Worm (Caenorhabditis elegans) whole organism, late embryonic: ENCODE results near the gene best-6.

Experiments used
- C08G9.2 ChIP-seq: sonication (generic microtip); optimal IDR thresholded peaks from 2 replicates; lab custom pipeline; 2016; ENCODE audit warnings: mild to moderate bottlenecking, missing genetic modification characterization, moderate library complexity, missing compliant biosample characterization
- C38D4.7 ChIP-seq: fragments of 200-800 bp; sonication (Bioruptor generic); optimal IDR thresholded peaks from 2 replicates; lab custom pipeline; 2018; ENCODE audit warnings: mild to moderate bottlenecking, missing genetic modification characterization, moderate library complexity, missing compliant biosample characterization
- K09A11.1 ChIP-seq: sonication (generic microtip); optimal IDR thresholded peaks from 2 replicates; lab custom pipeline; 2017; ENCODE audit warnings: antibody characterized with exemption, mild to moderate bottlenecking, missing genetic modification characterization, missing compliant biosample characterization; ENCODE audit not compliant: insufficient read depth
- T23F11.4 ChIP-seq: fragments of 200-800 bp; sonication (Bioruptor generic); optimal IDR thresholded peaks from 2 replicates; lab custom pipeline; 2018; ENCODE audit warnings: mild to moderate bottlenecking, missing genetic modification characterization, missing compliant biosample characterization
- Y22D7AL.16 ChIP-seq: sonication (generic microtip); optimal IDR thresholded peaks from 2 replicates; lab custom pipeline; 2016; ENCODE audit warnings: missing genetic modification characterization, missing compliant biosample characterization
- ceh-14 ChIP-seq: sonication (generic microtip); optimal IDR thresholded peaks from 2 replicates; lab custom pipeline; 2016; ENCODE audit warnings: missing genotype, missing genetic modification characterization, missing compliant biosample characterization
- ceh-19 ChIP-seq: fragments of 200-800 bp; sonication (Bioruptor generic); optimal IDR thresholded peaks from 2 replicates; lab custom pipeline; 2018; ENCODE audit warnings: mild to moderate bottlenecking, missing genetic modification characterization, missing compliant biosample characterization
- ceh-2 ChIP-seq: sonication (generic microtip); optimal IDR thresholded peaks from 2 replicates; lab custom pipeline; 2016; ENCODE audit warnings: missing genotype, missing genetic modification characterization, missing compliant biosample characterization
- ceh-24 ChIP-seq: sonication (generic microtip); optimal IDR thresholded peaks from 2 replicates; lab custom pipeline; 2016; ENCODE audit warnings: mild to moderate bottlenecking, missing genetic modification characterization, missing compliant biosample characterization
- ceh-30 ChIP-seq: fragments of 150-350 bp; optimal IDR thresholded peaks from 2 replicates; lab custom pipeline; 2014; ENCODE audit warnings: missing biosample characterization, missing genetic modification characterization
- ceh-31 ChIP-seq: sonication (generic microtip); optimal IDR thresholded peaks from 2 replicates; lab custom pipeline; 2016; ENCODE audit warnings: missing genetic modification characterization, missing compliant biosample characterization
- ceh-45 ChIP-seq: fragments of 200-800 bp; sonication (Bioruptor generic); IDR thresholded peaks from 2 replicates; pipeline ENCODE4 v1.3.6; 2022; ENCODE audit warnings: missing genetic modification reagents, missing genetic modification characterization, missing compliant biosample characterization
- ceh-9 ChIP-seq: sonication (generic microtip); optimal IDR thresholded peaks from 2 replicates; lab custom pipeline; 2016; ENCODE audit warnings: mild to moderate bottlenecking, missing genetic modification characterization, inconsistent platforms, missing compliant biosample characterization
- che-1 ChIP-seq: sonication (generic microtip); optimal IDR thresholded peaks from 2 replicates; lab custom pipeline; 2016; ENCODE audit warnings: mild to moderate bottlenecking, missing genetic modification characterization, missing compliant biosample characterization
- dmd-4 ChIP-seq: sonication (generic microtip); optimal IDR thresholded peaks from 2 replicates; lab custom pipeline; 2016; ENCODE audit warnings: borderline replicate concordance, missing genetic modification characterization, missing compliant biosample characterization
- dve-1 ChIP-seq: sonication (generic microtip); optimal IDR thresholded peaks from 2 replicates; lab custom pipeline; 2017; ENCODE audit warnings: antibody characterized with exemption, mild to moderate bottlenecking, missing genetic modification characterization, missing compliant biosample characterization
- elt-2 ChIP-seq: sonication (generic microtip); optimal IDR thresholded peaks from 2 replicates; lab custom pipeline; 2016; ENCODE audit warnings: missing genetic modification reagents, missing genetic modification characterization, missing compliant biosample characterization
- elt-4 ChIP-seq: sonication (generic microtip); optimal IDR thresholded peaks from 2 replicates; lab custom pipeline; 2016; ENCODE audit warnings: missing genetic modification characterization, missing compliant biosample characterization
- eyg-1 ChIP-seq: sonication (generic microtip); optimal IDR thresholded peaks from 2 replicates; lab custom pipeline; 2016; ENCODE audit warnings: missing genotype, missing genetic modification characterization, missing compliant biosample characterization
- fax-1 ChIP-seq: sonication (generic microtip); optimal IDR thresholded peaks from 2 replicates; lab custom pipeline; 2016; ENCODE audit warnings: missing genotype, missing genetic modification characterization, missing compliant biosample characterization
- fkh-10 ChIP-seq: fragments of 150-350 bp; optimal IDR thresholded peaks from 2 replicates; lab custom pipeline; 2014; ENCODE audit warnings: missing biosample characterization, missing genetic modification reagents, missing genetic modification characterization
- hlh-13 ChIP-seq: fragments of 200-800 bp; sonication (Bioruptor generic); optimal IDR thresholded peaks from 2 replicates; lab custom pipeline; 2018; ENCODE audit warnings: mild to moderate bottlenecking, missing genetic modification characterization, missing compliant biosample characterization
- hlh-15 ChIP-seq: sonication (generic microtip); optimal IDR thresholded peaks from 2 replicates; lab custom pipeline; 2016; ENCODE audit warnings: missing genetic modification characterization, missing compliant biosample characterization
- hlh-6 ChIP-seq: sonication (generic microtip); optimal IDR thresholded peaks from 2 replicates; lab custom pipeline; 2016; ENCODE audit warnings: missing genotype, missing genetic modification characterization, missing compliant biosample characterization
- lim-6 ChIP-seq: sonication (generic microtip); optimal IDR thresholded peaks from 2 replicates; lab custom pipeline; 2016; ENCODE audit warnings: missing genetic modification characterization, missing compliant biosample characterization
- lin-11 ChIP-seq: fragments of 200-800 bp; sonication (Bioruptor generic); optimal IDR thresholded peaks from 2 replicates; lab custom pipeline; 2018; ENCODE audit warnings: mild to moderate bottlenecking, missing genetic modification characterization, missing compliant biosample characterization
- madf-2 ChIP-seq: sonication (generic microtip); optimal IDR thresholded peaks from 2 replicates; lab custom pipeline; 2017; ENCODE audit warnings: missing genetic modification characterization, missing compliant biosample characterization
- mec-3 ChIP-seq: sonication (generic microtip); optimal IDR thresholded peaks from 2 replicates; lab custom pipeline; 2016; ENCODE audit warnings: borderline replicate concordance, missing genetic modification characterization, missing compliant biosample characterization
- nhr-11 ChIP-seq: fragments of 150-350 bp; optimal IDR thresholded peaks from 2 replicates; lab custom pipeline; 2014; ENCODE audit warnings: missing biosample characterization, missing genetic modification characterization
- nhr-232 ChIP-seq: sonication (generic microtip); optimal IDR thresholded peaks from 2 replicates; lab custom pipeline; 2016; ENCODE audit warnings: missing genetic modification characterization, missing compliant biosample characterization
- npax-4 ChIP-seq: sonication (generic microtip); optimal IDR thresholded peaks from 2 replicates; lab custom pipeline; 2016; ENCODE audit warnings: missing genetic modification characterization, missing compliant biosample characterization
- odd-2 ChIP-seq: sonication (generic microtip); optimal IDR thresholded peaks from 2 replicates; lab custom pipeline; 2017; ENCODE audit warnings: antibody characterized with exemption, mild to moderate bottlenecking, missing genetic modification characterization, missing compliant biosample characterization
- pax-1 ChIP-seq: fragments of 150-350 bp; optimal IDR thresholded peaks from 2 replicates; lab custom pipeline; 2014; ENCODE audit warnings: missing biosample characterization, missing genetic modification characterization
- pha-2 ChIP-seq: sonication (generic microtip); optimal IDR thresholded peaks from 2 replicates; lab custom pipeline; 2017; ENCODE audit warnings: mild to moderate bottlenecking, missing genetic modification characterization, missing compliant biosample characterization
- pha-4 ChIP-seq: fragments of 150-350 bp; optimal IDR thresholded peaks from 2 replicates; lab custom pipeline; 2018; ENCODE audit warnings: missing biosample characterization, missing genetic modification reagents, missing genetic modification characterization
- rnt-1 ChIP-seq: sonication (generic microtip); optimal IDR thresholded peaks from 2 replicates; lab custom pipeline; 2016; ENCODE audit warnings: missing genetic modification characterization, missing compliant biosample characterization
- sox-2 ChIP-seq: fragments of 200-800 bp; sonication (Bioruptor generic); IDR thresholded peaks from 2 replicates; pipeline ENCODE4 v1.3.6; 2022; ENCODE audit warnings: missing genetic modification reagents, missing genetic modification characterization, missing compliant biosample characterization
- syd-9 ChIP-seq: sonication (generic microtip); optimal IDR thresholded peaks from 2 replicates; lab custom pipeline; 2016; ENCODE audit warnings: mild to moderate bottlenecking, missing genetic modification characterization, moderate library complexity, missing compliant biosample characterization
- tbx-2 ChIP-seq: sonication (generic microtip); optimal IDR thresholded peaks from 2 replicates; lab custom pipeline; 2016; ENCODE audit warnings: missing genetic modification characterization, missing compliant biosample characterization
- tbx-7 ChIP-seq: sonication (generic microtip); optimal IDR thresholded peaks from 2 replicates; lab custom pipeline; 2016; ENCODE audit warnings: missing genotype, missing genetic modification characterization, missing compliant biosample characterization
- ttx-3 ChIP-seq: sonication (generic microtip); optimal IDR thresholded peaks from 2 replicates; lab custom pipeline; 2016; ENCODE audit warnings: missing genetic modification reagents, missing genetic modification characterization, missing compliant biosample characterization
- unc-55 ChIP-seq: sonication (generic microtip); optimal IDR thresholded peaks from 2 replicates; lab custom pipeline; 2017; ENCODE audit warnings: missing biosample characterization, missing genetic modification reagents, missing genetic modification characterization
- unc-86 ChIP-seq: sonication (generic microtip); optimal IDR thresholded peaks from 2 replicates; lab custom pipeline; 2016; ENCODE audit warnings: missing genetic modification characterization, missing compliant biosample characterization
- zip-5 ChIP-seq: sonication (generic microtip); optimal IDR thresholded peaks from 2 replicates; lab custom pipeline; 2016; ENCODE audit warnings: missing genetic modification characterization, missing compliant biosample characterization

Gene best-6

ce11 chrIV:5038744-5039143 is 9.9 kb upstream of the best-6 start (continued):
- TF ChIP-seq Y22D7AL.16 (tag; lab: Kevin White, UChicago) (no peak), pha-4 (tag; lab: Kevin White, UChicago) (no peak), rnt-1 (tag; lab: Kevin White, UChicago) (no peak), fkh-10 (GFP tag; lab: Kevin White, UChicago) (no peak), lim-6 (tag; lab: Kevin White, UChicago) (no peak), dmd-4 (no peak), ceh-31 (tag; lab: Kevin White, UChicago) (no peak), ceh-19 (GFP tag; lab: Kevin White, UChicago) (no peak), nhr-11 (tag; lab: Kevin White, UChicago) (no peak), pha-2 (tag; lab: Kevin White, UChicago) (no peak), sox-2 (GFP tag; lab: Robert Waterston, UW) (no peak), odd-2 (tag; lab: Kevin White, UChicago) (no peak), fax-1 (tag; lab: Kevin White, UChicago) (no peak), npax-4 (tag; lab: Kevin White, UChicago) (no peak), syd-9 (tag; lab: Kevin White, UChicago) (no peak), tbx-7 (tag; lab: Kevin White, UChicago) (no peak), nhr-232 (tag; lab: Kevin White, UChicago) (peak; percentile 32), ceh-2 (tag; lab: Kevin White, UChicago) (no peak), C38D4.7 (GFP tag; lab: Kevin White, UChicago) (peak; percentile 26), elt-2 (tag; lab: Kevin White, UChicago) (no peak), hlh-13 (GFP tag; lab: Kevin White, UChicago) (no peak), ceh-24 (tag; lab: Kevin White, UChicago) (no peak), hlh-6 (no peak), unc-55 (GFP tag; lab: Kevin White, UChicago) (no peak), ceh-30 (tag; lab: Kevin White, UChicago) (no peak), tbx-2 (tag; lab: Kevin White, UChicago) (no peak), lin-11 (tag; lab: Kevin White, UChicago) (peak; percentile 3), ceh-9 (no peak), C08G9.2 (no peak), eyg-1 (tag; lab: Kevin White, UChicago) (no peak), dve-1 (tag; lab: Kevin White, UChicago) (no peak), madf-2 (tag; lab: Kevin White, UChicago) (no peak), pax-1 (no peak), ceh-45 (GFP tag; lab: Robert Waterston, UW) (0 out of 2 replicates have a peak, but pooled peaks have one; percentile 8), elt-4 (tag; lab: Kevin White, UChicago) (no peak), T23F11.4 (GFP tag; lab: Kevin White, UChicago) (no peak), zip-5 (tag; lab: Kevin White, UChicago) (no peak), mec-3 (tag; lab: Kevin White, UChicago) (no peak), che-1 (peak; percentile 39), ttx-3 (tag; lab: Kevin White, UChicago) (peak; percentile 39), hlh-15 (tag; lab: Kevin White, UChicago) (no peak), K09A11.1 (tag; lab: Kevin White, UChicago) (no peak), unc-86 (tag; lab: Kevin White, UChicago) (no peak)
- TF ChIP-seq, all 69 proteins: peak for 11

DNA sequence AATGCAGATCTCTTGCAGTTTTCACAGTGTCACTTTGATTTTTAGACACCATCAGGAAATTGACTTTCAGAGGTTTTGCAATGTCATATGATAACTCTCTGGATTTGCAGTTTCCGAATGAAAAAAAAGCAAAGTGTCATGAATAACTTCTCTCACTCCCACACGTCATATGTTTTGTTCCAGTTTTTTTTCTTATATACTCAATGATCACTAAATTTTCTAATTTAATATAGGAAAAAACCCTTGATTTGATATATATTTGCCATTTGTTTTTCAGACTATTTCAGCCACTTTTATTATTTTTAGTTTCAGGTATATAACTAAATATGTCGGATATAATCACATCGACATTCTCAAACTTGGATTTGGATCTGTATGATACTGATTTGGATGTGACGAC is 8.6 kb upstream of the best-6 start, which contains the start of gene C09B9.1:
TSS of gene C09B9.1 (plus strand) at position 301 of the 400 bp plus-strand sequence.
- TF ChIP-seq ceh-14 (tag; lab: Kevin White, UChicago) (no peak), fax-1 (tag; lab: Kevin White, UChicago) (no peak), unc-86 (tag; lab: Kevin White, UChicago) (no peak), pha-4 (tag; lab: Kevin White, UChicago) (no peak), ttx-3 (tag; lab: Kevin White, UChicago) (no peak), ceh-24 (tag; lab: Kevin White, UChicago) (no peak)
